Worm (Caenorhabditis elegans) whole organism, L1 larva: ENCODE measurements around the gene F25E5.2.

Source experiments
- aly-2 ChIP-seq: fragments of 150-350 bp; optimal IDR thresholded peaks from 2 replicates; lab custom pipeline; 2014; ENCODE audit warnings: missing biosample characterization, missing genetic modification characterization
- elt-3 ChIP-seq, 6 experiments: fragments of 150-350 bp in 1 of 6; sonication (generic microtip); optimal IDR thresholded peaks; 2 replicates each; lab custom pipeline; 2017 to 2018; ENCODE audit warnings: missing biosample characterization in 6 of 6, missing genetic modification characterization in 6 of 6, inconsistent platforms in 1 of 6
- lin-14 ChIP-seq: fragments of 200-800 bp; sonication (Bioruptor generic); optimal IDR thresholded peaks from 2 replicates; lab custom pipeline; 2018; ENCODE audit warnings: mild to moderate bottlenecking, missing genetic modification characterization, moderate library complexity, missing compliant biosample characterization
- nhr-11 ChIP-seq: fragments of 150-350 bp; optimal IDR thresholded peaks from 2 replicates; lab custom pipeline; 2014; ENCODE audit warnings: missing biosample characterization, missing genetic modification characterization
- sup-37 ChIP-seq: fragments of 200-800 bp; sonication (Bioruptor generic); optimal IDR thresholded peaks from 2 replicates; lab custom pipeline; 2018; ENCODE audit warnings: mild to moderate bottlenecking, missing genetic modification characterization, missing compliant biosample characterization
- unc-130 ChIP-seq: fragments of 150-350 bp; optimal IDR thresholded peaks from 2 replicates; lab custom pipeline; 2017; ENCODE audit warnings: missing biosample characterization, missing genetic modification characterization, inconsistent platforms
- unc-86 ChIP-seq: sonication (generic microtip); optimal IDR thresholded peaks from 2 replicates; lab custom pipeline; 2016; ENCODE audit warnings: missing genetic modification characterization, missing compliant biosample characterization

DNA sequence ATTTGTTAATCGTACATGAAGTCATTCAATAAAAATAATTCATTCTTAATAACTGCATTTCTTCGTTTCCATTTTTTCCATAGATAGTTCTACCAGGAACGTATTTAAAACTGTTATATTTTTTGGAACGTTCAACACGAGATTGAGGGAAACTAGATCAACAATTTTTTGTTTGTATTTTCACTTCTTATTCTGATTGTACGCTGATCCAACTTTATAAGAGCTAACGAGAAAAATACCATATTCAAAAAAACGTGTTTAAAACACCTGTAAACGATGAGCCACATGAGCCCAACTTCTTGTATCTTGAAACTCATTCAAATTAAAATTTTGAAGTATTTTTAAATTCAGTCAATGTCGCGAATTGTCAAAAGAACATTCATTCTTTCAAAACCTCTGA is 38.5 kb upstream of the F25E5.2 start:
- no peak for TF ChIP-seq sup-37 (GFP tag; lab: Kevin White, UChicago)
- no peak for TF ChIP-seq elt-3 (tag; optimal IDR thresholded peaks at IDR 0.05; lab: Kevin White, UChicago)
- TF ChIP-seq nhr-11 (tag; lab: Kevin White, UChicago) = no peak
- no peak for TF ChIP-seq aly-2 (tag; lab: Kevin White, UChicago)
- no peak for TF ChIP-seq lin-14
- TF ChIP-seq unc-86 = no peak
- TF ChIP-seq unc-130 (tag; lab: Kevin White, UChicago) = no peak
